Fruit fly (Drosophila melanogaster) whole organism, adult: ENCODE data around the gene CG4645.

ENCODE experiments used
- CG11617 ChIP-seq: fragments of 200-800 bp; sonication (Bioruptor generic); optimal IDR thresholded peaks from 2 replicates; lab custom pipeline; 2017; ENCODE audit warnings: mild to moderate bottlenecking, missing biosample characterization, missing genetic modification reagents, missing genetic modification characterization
- CG33017 ChIP-seq: fragments of 200-800 bp; sonication (Bioruptor generic); optimal IDR thresholded peaks from 2 replicates; lab custom pipeline; 2018; ENCODE audit warnings: missing biosample characterization, mild to moderate bottlenecking, missing genetic modification characterization, moderate library complexity
- CG5204 ChIP-seq: fragments of 200-800 bp; sonication (Bioruptor generic); optimal IDR thresholded peaks from 2 replicates; lab custom pipeline; 2016; ENCODE audit warnings: missing biosample characterization, missing genetic modification characterization
- CG7045 ChIP-seq: fragments of 200-800 bp; sonication (Bioruptor generic); optimal IDR thresholded peaks from 2 replicates; lab custom pipeline; 2017; ENCODE audit warnings: missing biosample characterization, mild to moderate bottlenecking, missing genetic modification characterization
- CG7101 ChIP-seq: fragments of 200-800 bp; sonication (Bioruptor generic); optimal IDR thresholded peaks from 2 replicates; lab custom pipeline; 2018; ENCODE audit warnings: missing biosample characterization, mild to moderate bottlenecking, missing genetic modification characterization, moderate library complexity
- Clk ChIP-seq: fragments of 200-800 bp; sonication (Bioruptor generic); optimal IDR thresholded peaks from 2 replicates; lab custom pipeline; 2017; ENCODE audit warnings: missing biosample characterization, missing genetic modification characterization
- Mnt ChIP-seq: fragments of 200-800 bp; sonication (Bioruptor generic); optimal IDR thresholded peaks from 2 replicates; lab custom pipeline; 2016; ENCODE audit warnings: missing biosample characterization, mild to moderate bottlenecking, missing genetic modification characterization
- cic ChIP-seq: fragments of 200-800 bp; sonication (Bioruptor generic); optimal IDR thresholded peaks from 2 replicates; lab custom pipeline; 2017; ENCODE audit warnings: missing biosample characterization, mild to moderate bottlenecking, missing genetic modification characterization, moderate library complexity
- cnc ChIP-seq, 2 experiments: fragments of >200 bp; optimal IDR thresholded peaks; 2 replicates each; lab custom pipeline; 2017
- kay ChIP-seq: fragments of 200-800 bp; sonication (Bioruptor generic); peaks from one replicate; lab custom pipeline; 2016; ENCODE audit warnings: missing biosample characterization, missing genetic modification characterization, borderline replicate concordance
- ovo ChIP-seq: fragments of 200-800 bp; sonication (Bioruptor generic); optimal IDR thresholded peaks from 2 replicates; lab custom pipeline; 2016; ENCODE audit warnings: missing biosample characterization, missing genetic modification characterization
- pad ChIP-seq: fragments of 200-800 bp; sonication (Bioruptor generic); optimal IDR thresholded peaks from 3 replicates; lab custom pipeline; 2017; ENCODE audit warnings: missing biosample characterization, missing genetic modification characterization, mild to moderate bottlenecking, moderate library complexity, missing genetic modification reagents
- tj ChIP-seq: fragments of 200-800 bp; sonication (Bioruptor generic); optimal IDR thresholded peaks from 3 replicates; lab custom pipeline; 2017; ENCODE audit warnings: missing biosample characterization, mild to moderate bottlenecking, missing genetic modification characterization, moderate library complexity
- toe ChIP-seq: fragments of 200-800 bp; sonication (Bioruptor generic); optimal IDR thresholded peaks from 2 replicates; lab custom pipeline; 2016; ENCODE audit warnings: missing biosample characterization, missing genetic modification characterization

dm6 chrX:12917177-12917576 lies 7.4 kb downstream of the CG4645 start, which contains the start of gene fne:
- TF ChIP-seq cic (GFP tag; lab: Kevin White, UChicago): no peak
- TF ChIP-seq kay (GFP tag; lab: Kevin White, UChicago): no peak
- TF ChIP-seq toe (GFP tag; lab: Kevin White, UChicago): no peak
- no peak for TF ChIP-seq Clk (GFP tag; lab: Kevin White, UChicago)
- TF ChIP-seq CG5204 (GFP tag; lab: Kevin White, UChicago): no peak
- no peak for TF ChIP-seq pad
- no peak for TF ChIP-seq CG11617 (GFP tag; lab: Kevin White, UChicago)
- TF ChIP-seq tj (GFP tag; lab: Kevin White, UChicago): no peak
- no peak for TF ChIP-seq ovo (GFP tag; lab: Kevin White, UChicago)
- no peak for TF ChIP-seq Mnt (GFP tag; lab: Kevin White, UChicago)
- no peak for TF ChIP-seq CG7045 (GFP tag; lab: Kevin White, UChicago)
- no peak for TF ChIP-seq CG33017 (tag; lab: Kevin White, UChicago)
- no peak for TF ChIP-seq cnc (optimal IDR thresholded peaks at IDR 0.05; lab: Kevin White, UChicago)
- no peak for TF ChIP-seq CG7101 (tag; lab: Kevin White, UChicago)
